Worm (Caenorhabditis elegans) whole organism, L4 larva: ENCODE results near the gene tmem-218.

Source experiments
- F26F4.8 ChIP-seq: fragments of 200-800 bp; sonication (Bioruptor generic); conservative IDR thresholded peaks from 2 replicates; pipeline ENCODE4 v1.3.6; 2022; ENCODE audit warnings: missing genetic modification characterization, missing compliant biosample characterization
- T20F7.1 ChIP-seq: fragments of 200-800 bp; sonication (Bioruptor generic); optimal IDR thresholded peaks from 2 replicates; lab custom pipeline; 2018; ENCODE audit warnings: mild to moderate bottlenecking, missing genetic modification characterization, missing compliant biosample characterization
- Y48G9A.11 ChIP-seq: fragments of 200-800 bp; sonication (Bioruptor generic); IDR thresholded peaks from 2 replicates; pipeline ENCODE4 v1.3.6; 2022; ENCODE audit warnings: missing genetic modification reagents, missing genetic modification characterization, missing compliant biosample characterization
- Y75B8A.6 ChIP-seq: fragments of 200-800 bp; sonication (Bioruptor generic); IDR thresholded peaks from 2 replicates; pipeline ENCODE4 v1.3.6; 2022; ENCODE audit warnings: missing genetic modification reagents, missing genetic modification characterization, missing compliant biosample characterization
- aha-1 ChIP-seq: fragments of 150-350 bp; peaks from one replicate; lab custom pipeline; 2014; ENCODE audit warnings: missing biosample characterization, missing genetic modification characterization
- cey-2 ChIP-seq: sonication (generic microtip); optimal IDR thresholded peaks from 3 replicates; lab custom pipeline; 2017; ENCODE audit warnings: missing genetic modification characterization, mild to moderate bottlenecking, missing compliant biosample characterization, antibody characterized with exemption, borderline replicate concordance; ENCODE audit not compliant: insufficient read depth
- daf-16 ChIP-seq, 3 experiments: sonication (generic microtip); optimal IDR thresholded peaks; 2 replicates each; lab custom pipeline; 2016 to 2017; ENCODE audit warnings: missing genetic modification characterization in 3 of 3, missing genetic modification reagents in 3 of 3, mild to moderate bottlenecking in 2 of 3, missing compliant biosample characterization in 2 of 3, missing biosample characterization in 1 of 3, moderate library complexity in 1 of 3
- dmd-6 ChIP-seq: fragments of 200-800 bp; sonication (Bioruptor generic); IDR thresholded peaks from 2 replicates; pipeline ENCODE4 v1.3.6; 2022; ENCODE audit warnings: missing genetic modification reagents, missing genetic modification characterization, missing compliant biosample characterization
- dpl-1 ChIP-seq: fragments of 150-350 bp; optimal IDR thresholded peaks from 2 replicates; lab custom pipeline; 2014; ENCODE audit warnings: missing biosample characterization, missing genetic modification reagents, missing genetic modification characterization
- dve-1 ChIP-seq: sonication (generic microtip); optimal IDR thresholded peaks from 2 replicates; lab custom pipeline; 2017; ENCODE audit warnings: antibody characterized with exemption, mild to moderate bottlenecking, missing genetic modification characterization, missing compliant biosample characterization; ENCODE audit not compliant: insufficient read depth
- gei-8 ChIP-seq: fragments of 200-800 bp; sonication (Bioruptor generic); optimal IDR thresholded peaks from 2 replicates; lab custom pipeline; 2018; ENCODE audit warnings: mild to moderate bottlenecking, missing genetic modification characterization, missing compliant biosample characterization
- hlh-11 ChIP-seq: fragments of 200-800 bp; sonication (Bioruptor generic); optimal IDR thresholded peaks from 2 replicates; lab custom pipeline; 2018; ENCODE audit warnings: mild to moderate bottlenecking, missing genetic modification characterization, missing compliant biosample characterization
- hlh-30 ChIP-seq: sonication (generic microtip); optimal IDR thresholded peaks from 2 replicates; lab custom pipeline; 2017; ENCODE audit warnings: antibody characterized with exemption, mild to moderate bottlenecking, missing genetic modification characterization, missing compliant biosample characterization; ENCODE audit not compliant: insufficient read depth
- jun-1 ChIP-seq: fragments of 150-350 bp; optimal IDR thresholded peaks from 2 replicates; lab custom pipeline; 2014; ENCODE audit warnings: missing biosample characterization, missing genetic modification reagents, missing genetic modification characterization
- lin-13 ChIP-seq: fragments of 150-350 bp; optimal IDR thresholded peaks from 2 replicates; lab custom pipeline; 2014; ENCODE audit warnings: missing biosample characterization, missing genetic modification reagents, missing genetic modification characterization
- madf-9 ChIP-seq: fragments of 200-800 bp; sonication (Bioruptor generic); conservative IDR thresholded peaks from 2 replicates; pipeline ENCODE4 v1.3.6; 2022; ENCODE audit warnings: missing genetic modification reagents, missing genetic modification characterization, missing compliant biosample characterization
- mdl-1 ChIP-seq, 2 experiments: fragments of 150-350 bp in 1 of 2; sonication (generic microtip) in 1 of 2; optimal IDR thresholded peaks; 2 replicates each; lab custom pipeline; 2014 to 2017; ENCODE audit warnings: missing biosample characterization in 2 of 2, missing genetic modification characterization in 2 of 2
- mxl-3 ChIP-seq: fragments of 200-800 bp; sonication (Bioruptor generic); optimal IDR thresholded peaks from 2 replicates; lab custom pipeline; 2018; ENCODE audit warnings: mild to moderate bottlenecking, missing genetic modification characterization, missing compliant biosample characterization
- nhr-10 ChIP-seq: fragments of 150-350 bp; optimal IDR thresholded peaks from 2 replicates; lab custom pipeline; 2014; ENCODE audit warnings: missing biosample characterization, missing genetic modification characterization
- nhr-102 ChIP-seq: sonication (generic microtip); optimal IDR thresholded peaks from 2 replicates; lab custom pipeline; 2016; ENCODE audit warnings: mild to moderate bottlenecking, missing genetic modification characterization, moderate library complexity, missing compliant biosample characterization
- nhr-25 ChIP-seq: sonication (generic microtip); optimal IDR thresholded peaks from 2 replicates; lab custom pipeline; 2017; ENCODE audit warnings: missing genetic modification characterization, mild to moderate bottlenecking, missing compliant biosample characterization, antibody characterized with exemption, moderate library complexity, borderline replicate concordance; ENCODE audit not compliant: insufficient read depth
- nhr-28 ChIP-seq: fragments of 150-350 bp; optimal IDR thresholded peaks from 2 replicates; lab custom pipeline; 2014; ENCODE audit warnings: missing biosample characterization, missing genetic modification characterization
- nhr-42 ChIP-seq: fragments of 200-800 bp; sonication (Bioruptor generic); IDR thresholded peaks from 2 replicates; pipeline ENCODE4 v1.3.6; 2022; ENCODE audit warnings: missing genetic modification characterization, missing compliant biosample characterization
- nhr-48 ChIP-seq: sonication (generic microtip); optimal IDR thresholded peaks from 2 replicates; lab custom pipeline; 2016; ENCODE audit warnings: mild to moderate bottlenecking, missing genetic modification characterization, missing compliant biosample characterization
- nhr-77 ChIP-seq: fragments of 150-350 bp; optimal IDR thresholded peaks from 2 replicates; lab custom pipeline; 2014; ENCODE audit warnings: missing biosample characterization, missing genetic modification characterization
- php-3 ChIP-seq: fragments of 200-800 bp; sonication (Bioruptor generic); IDR thresholded peaks from 2 replicates; pipeline ENCODE4 v1.3.6; 2022; ENCODE audit warnings: missing genetic modification reagents, missing genetic modification characterization, missing compliant biosample characterization
- pqm-1 ChIP-seq: sonication (generic microtip); optimal IDR thresholded peaks from 2 replicates; lab custom pipeline; 2017; ENCODE audit warnings: missing biosample characterization, missing genetic modification characterization
- saeg-2 ChIP-seq: fragments of 200-800 bp; sonication (Bioruptor generic); IDR thresholded peaks from 2 replicates; pipeline ENCODE4 v1.3.6; 2022; ENCODE audit warnings: missing genetic modification reagents, missing genetic modification characterization, missing compliant biosample characterization
- snpc-4 ChIP-seq: fragments of 150-350 bp; optimal IDR thresholded peaks from 2 replicates; lab custom pipeline; 2014; ENCODE audit warnings: missing biosample characterization, missing genetic modification characterization
- unc-62 ChIP-seq, 3 experiments: fragments of 150-350 bp in 1 of 3; sonication (generic microtip); optimal IDR thresholded peaks in 2 of 3; peaks in 1 of 3; 1 replicate in 1 of 3; 2 replicates in 2 of 3; lab custom pipeline; 2014 to 2017; ENCODE audit warnings: missing biosample characterization in 3 of 3, missing genetic modification characterization in 3 of 3, missing genetic modification reagents in 3 of 3, missing genotype in 1 of 3
- zfp-3 ChIP-seq: fragments of 200-800 bp; sonication (Bioruptor generic); conservative IDR thresholded peaks from 2 replicates; pipeline ENCODE4 v1.3.6; 2022; ENCODE audit warnings: missing genetic modification reagents, missing genetic modification characterization, missing compliant biosample characterization
- zip-11 ChIP-seq: fragments of 200-800 bp; sonication (Bioruptor generic); IDR thresholded peaks from 2 replicates; pipeline ENCODE4 v1.3.6; 2022; ENCODE audit warnings: missing genetic modification characterization, missing compliant biosample characterization
- zip-2 ChIP-seq: fragments of 150-350 bp; optimal IDR thresholded peaks from 2 replicates; lab custom pipeline; 2014; ENCODE audit warnings: missing biosample characterization, missing genetic modification characterization
- ztf-11 ChIP-seq: fragments of 150-350 bp; optimal IDR thresholded peaks from 2 replicates; lab custom pipeline; 2014; ENCODE audit warnings: missing biosample characterization, missing genetic modification characterization
- ztf-7 ChIP-seq: fragments of 150-350 bp; optimal IDR thresholded peaks from 2 replicates; lab custom pipeline; 2014; ENCODE audit warnings: missing biosample characterization, missing genetic modification characterization

Gene tmem-218

ce11 chrX:17683698-17684097 is 34.2 kb downstream of the tmem-218 start:
- TF ChIP-seq nhr-28 (tag; lab: Kevin White, UChicago) (peak; percentile 16), nhr-10 (tag; lab: Kevin White, UChicago) (no peak), unc-62 (GFP tag; optimal IDR thresholded peaks at IDR 0.05 in 1 of 2; lab: Kevin White, UChicago) (peak in 1 of 2 experiments; percentile 86), unc-62 (tag; optimal IDR thresholded peaks at IDR 0.05; lab: Kevin White, UChicago) (no peak)

ce11 chrX:17684767-17685166 is 35.3 kb downstream of the tmem-218 start, which contains the start of gene T23E7.6:
Gene T23E7.6 (minus strand): TSS chrX:17684811.
- TF ChIP-seq Y75B8A.6 (no peak), dpl-1 (GFP tag; lab: Kevin White, UChicago) (no peak), nhr-28 (tag; lab: Kevin White, UChicago) (peak; percentile 74), Y48G9A.11 (no peak), hlh-11 (tag; lab: Kevin White, UChicago) (peak; percentile 62), cey-2 (tag; lab: Kevin White, UChicago) (no peak), zip-2 (tag; lab: Kevin White, UChicago) (no peak), nhr-42 (GFP tag; lab: Robert Waterston, UW) (no peak), mxl-3 (GFP tag; lab: Kevin White, UChicago) (peak; percentile 21), lin-13 (GFP tag; lab: Kevin White, UChicago) (no peak), ztf-11 (tag; lab: Kevin White, UChicago) (no peak), mdl-1 (tag; optimal IDR thresholded peaks at IDR 0.05; lab: Kevin White, UChicago) (peak in 1 of 2 experiments; percentile 32), hlh-30 (tag; lab: Kevin White, UChicago) (peak; percentile 75), madf-9 (GFP tag; lab: Robert Waterston, UW) (no peak)

DNA sequence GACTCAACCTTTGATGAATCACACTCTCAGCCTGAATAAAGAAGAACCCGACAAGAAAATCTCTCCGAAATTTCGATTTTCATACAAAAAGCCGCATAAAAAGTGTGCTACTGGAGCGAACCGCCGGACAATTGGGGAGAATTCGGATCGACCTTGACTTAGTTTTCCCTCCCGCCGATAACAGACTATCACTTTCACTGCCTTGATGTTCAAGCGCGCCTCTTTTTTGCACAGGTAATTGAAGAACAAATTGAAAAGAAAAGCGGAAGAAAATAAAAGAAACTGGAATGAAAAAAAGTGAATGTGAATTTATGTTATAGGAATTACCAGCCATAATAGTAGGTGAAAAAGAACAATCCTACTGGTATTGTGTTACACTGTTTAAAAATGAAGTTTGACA is 36.5 kb downstream of the tmem-218 start:
- peak; percentile 12 for TF ChIP-seq nhr-28 (tag; lab: Kevin White, UChicago)
- no peak for TF ChIP-seq ztf-7 (tag; lab: Kevin White, UChicago)
- TF ChIP-seq nhr-102 (tag; lab: Kevin White, UChicago), result no peak
- peak in 1 of 2 experiments; percentile 25 for TF ChIP-seq unc-62 (GFP tag; optimal IDR thresholded peaks at IDR 0.05 in 1 of 2; lab: Kevin White, UChicago)
- TF ChIP-seq unc-62 (tag; optimal IDR thresholded peaks at IDR 0.05; lab: Kevin White, UChicago), result no peak
- TF ChIP-seq aha-1 (tag; lab: Kevin White, UChicago), result peak; percentile 18
- peak; percentile 17 for TF ChIP-seq nhr-25 (tag; lab: Kevin White, UChicago)
- no peak for TF ChIP-seq F26F4.8 (GFP tag; lab: Robert Waterston, UW)
- TF ChIP-seq jun-1, result no peak
- TF ChIP-seq saeg-2 (GFP tag; lab: Robert Waterston, UW), result no peak
- TF ChIP-seq, all 104 proteins: peak for 4

ce11 chrX:17694669-17695282 is 45.3 kb downstream of the tmem-218 start, which contains the start of gene cgt-2:
Gene cgt-2 (plus strand): TSS chrX:17695232.
- TF ChIP-seq snpc-4 (tag; lab: Kevin White, UChicago) (no peak), daf-16 (GFP tag; optimal IDR thresholded peaks at IDR 0.05; lab: Kevin White, UChicago) (no peak), daf-16 (tag; optimal IDR thresholded peaks at IDR 0.05; lab: Kevin White, UChicago) (peak; percentile 62), nhr-77 (tag; lab: Kevin White, UChicago) (peak; percentile 30), hlh-11 (tag; lab: Kevin White, UChicago) (peak; percentile 56), cey-2 (tag; lab: Kevin White, UChicago) (no peak), php-3 (GFP tag; lab: Robert Waterston, UW) (peak; percentile 67), zfp-3 (GFP tag; lab: Robert Waterston, UW) (no peak), dve-1 (tag; lab: Kevin White, UChicago) (peak; percentile 64), pqm-1 (tag; lab: Kevin White, UChicago) (peak; percentile 86), nhr-48 (tag; lab: Kevin White, UChicago) (peak; percentile 17), zip-11 (GFP tag; lab: Robert Waterston, UW) (no peak), nhr-28 (tag; lab: Kevin White, UChicago) (peak; percentile 88), madf-9 (GFP tag; lab: Robert Waterston, UW) (no peak), gei-8 (no peak), dmd-6 (peak; percentile 71), T20F7.1 (no peak)
